Worm (Caenorhabditis elegans) whole organism, L3 larva: Measurements from ENCODE around the gene cyld-1.

Experiments
- R02D3.7 ChIP-seq: fragments of 150-350 bp; optimal IDR thresholded peaks from 2 replicates; lab custom pipeline; 2014; ENCODE audit warnings: missing biosample characterization, missing genetic modification characterization
- elt-1 ChIP-seq: fragments of 150-350 bp; optimal IDR thresholded peaks from 2 replicates; lab custom pipeline; 2014; ENCODE audit warnings: missing biosample characterization, missing genetic modification characterization
- elt-2 ChIP-seq: sonication (generic microtip); optimal IDR thresholded peaks from 2 replicates; lab custom pipeline; 2016; ENCODE audit warnings: missing genetic modification reagents, mild to moderate bottlenecking, missing genetic modification characterization, missing compliant biosample characterization
- elt-3 ChIP-seq, 3 experiments: fragments of 150-350 bp in 1 of 3; sonication (generic microtip) in 2 of 3; optimal IDR thresholded peaks; 2 replicates in 2 of 3; 4 replicates in 1 of 3; lab custom pipeline; 2014 to 2017; ENCODE audit warnings: missing biosample characterization in 3 of 3, missing genetic modification characterization in 3 of 3
- lin-15B ChIP-seq: fragments of 150-350 bp; optimal IDR thresholded peaks from 2 replicates; lab custom pipeline; 2014; ENCODE audit warnings: missing biosample characterization, missing genetic modification characterization
- lin-39 ChIP-seq: fragments of 150-350 bp; optimal IDR thresholded peaks from 2 replicates; lab custom pipeline; 2018; ENCODE audit warnings: missing biosample characterization, missing genetic modification reagents, missing genetic modification characterization
- nfya-1 ChIP-seq: sonication (generic microtip); optimal IDR thresholded peaks from 2 replicates; lab custom pipeline; 2017; ENCODE audit warnings: missing genetic modification characterization, mild to moderate bottlenecking, missing compliant biosample characterization, antibody characterized with exemption, moderate library complexity; ENCODE audit not compliant: insufficient read depth
- nhr-12 ChIP-seq: fragments of 150-350 bp; optimal IDR thresholded peaks from 2 replicates; lab custom pipeline; 2014; ENCODE audit warnings: missing biosample characterization, missing genetic modification characterization
- nhr-76 ChIP-seq: fragments of 150-350 bp; sonication (generic microtip); optimal IDR thresholded peaks from 5 replicates; lab custom pipeline; 2014; ENCODE audit warnings: missing biosample characterization, missing genetic modification characterization
- pha-4 ChIP-seq: fragments of 150-350 bp; optimal IDR thresholded peaks from 2 replicates; lab custom pipeline; 2014; ENCODE audit warnings: missing biosample characterization, missing genetic modification reagents, missing genetic modification characterization
- tbx-2 ChIP-seq: sonication (generic microtip); optimal IDR thresholded peaks from 2 replicates; lab custom pipeline; 2016; ENCODE audit warnings: mild to moderate bottlenecking, missing genetic modification characterization, missing compliant biosample characterization
- unc-39 ChIP-seq: sonication (generic microtip); optimal IDR thresholded peaks from 4 replicates; lab custom pipeline; 2017; ENCODE audit warnings: missing biosample characterization, missing genetic modification characterization
- unc-62 ChIP-seq: fragments of 150-350 bp; sonication (generic microtip); optimal IDR thresholded peaks from 4 replicates; lab custom pipeline; 2014; ENCODE audit warnings: missing biosample characterization, missing genetic modification reagents, missing genetic modification characterization
- zag-1 ChIP-seq: fragments of 150-350 bp; optimal IDR thresholded peaks from 2 replicates; lab custom pipeline; 2014; ENCODE audit warnings: missing biosample characterization, missing genetic modification characterization

DNA sequence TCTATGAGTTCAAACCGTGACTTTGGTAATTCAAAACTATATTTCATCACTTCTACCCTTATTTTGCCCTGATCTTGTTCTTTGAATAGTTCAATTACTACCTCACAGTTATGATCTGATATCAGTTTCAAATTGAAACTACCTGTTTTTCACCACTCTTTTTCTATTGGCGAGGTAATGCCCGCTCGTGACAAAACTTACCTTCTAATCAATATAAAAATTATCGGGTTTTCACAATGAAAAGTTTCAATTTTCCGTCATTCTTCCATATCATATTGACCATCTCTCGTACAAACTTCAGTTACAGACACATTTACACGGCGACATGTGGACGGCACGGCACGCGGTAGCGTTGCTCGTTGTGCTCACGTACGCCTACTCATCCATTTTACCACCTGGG, 21.6 kb upstream of the cyld-1 start, which contains the start of gene dec-7:
- TF ChIP-seq nfya-1 (tag; lab: Kevin White, UChicago) (no peak), nhr-76 (tag; lab: Kevin White, UChicago) (no peak), unc-62 (no peak), pha-4 (peak; percentile 2), elt-3 (tag; optimal IDR thresholded peaks at IDR 0.05; lab: Kevin White, UChicago) (no peak), elt-1 (tag; lab: Kevin White, UChicago) (no peak), R02D3.7 (tag; lab: Kevin White, UChicago) (no peak), lin-15B (tag; lab: Kevin White, UChicago) (no peak), unc-39 (tag; lab: Kevin White, UChicago) (no peak), nhr-12 (tag; lab: Kevin White, UChicago) (no peak), lin-39 (tag; lab: Kevin White, UChicago) (no peak), elt-2 (tag; lab: Kevin White, UChicago) (peak; percentile 45), zag-1 (tag; lab: Kevin White, UChicago) (no peak), tbx-2 (tag; lab: Kevin White, UChicago) (no peak)
